Worm (Caenorhabditis elegans) whole organism, L4 larva: ENCODE data around the gene bath-26.

Experiments used
- ceh-82 ChIP-seq: sonication (generic microtip); optimal IDR thresholded peaks from 2 replicates; lab custom pipeline; 2017; ENCODE audit warnings: missing biosample characterization, missing genetic modification characterization
- dpl-1 ChIP-seq: fragments of 150-350 bp; optimal IDR thresholded peaks from 2 replicates; lab custom pipeline; 2014; ENCODE audit warnings: missing biosample characterization, missing genetic modification reagents, missing genetic modification characterization
- egl-27 ChIP-seq: sonication (generic microtip); optimal IDR thresholded peaks from 3 replicates; lab custom pipeline; 2017; ENCODE audit warnings: missing biosample characterization, missing genetic modification reagents, missing genetic modification characterization
- lin-38 ChIP-seq: fragments of 200-800 bp; sonication (Bioruptor generic); IDR thresholded peaks from 2 replicates; pipeline ENCODE4 v1.3.6; 2022; ENCODE audit warnings: missing genetic modification reagents, missing genetic modification characterization, missing compliant biosample characterization
- nhr-28 ChIP-seq: fragments of 150-350 bp; optimal IDR thresholded peaks from 2 replicates; lab custom pipeline; 2014; ENCODE audit warnings: missing biosample characterization, missing genetic modification characterization

- no peak for TF ChIP-seq lin-38 (GFP tag; lab: Robert Waterston, UW)
- peak; percentile 13 for TF ChIP-seq nhr-28 (tag; lab: Kevin White, UChicago)
- TF ChIP-seq ceh-82 (tag; lab: Kevin White, UChicago) = no peak
- TF ChIP-seq egl-27 (tag; lab: Kevin White, UChicago) = no peak
- no peak for TF ChIP-seq dpl-1
Observed at ce11 chrII:1613972-1614371, 13.4 kb upstream of the bath-26 start, which contains the start of gene fbxa-164.
